Worm (Caenorhabditis elegans) whole organism, mixed stage, embryonic: ENCODE measurements around the gene Y97E10AR.8.

Experiments used
- elt-3 ChIP-seq: fragments of 150-350 bp; optimal IDR thresholded peaks from 2 replicates; lab custom pipeline; 2014; ENCODE audit warnings: missing biosample characterization, missing genetic modification characterization
- lin-13 ChIP-seq: fragments of 150-350 bp; optimal IDR thresholded peaks from 2 replicates; lab custom pipeline; 2014; ENCODE audit warnings: missing biosample characterization, missing genetic modification characterization
- nhr-237 ChIP-seq: fragments of 150-350 bp; optimal IDR thresholded peaks from 2 replicates; lab custom pipeline; 2014; ENCODE audit warnings: missing biosample characterization, missing genetic modification characterization
- nhr-76 ChIP-seq: sonication (generic microtip); optimal IDR thresholded peaks from 2 replicates; lab custom pipeline; 2017; ENCODE audit warnings: missing biosample characterization, missing genetic modification characterization

DNA sequence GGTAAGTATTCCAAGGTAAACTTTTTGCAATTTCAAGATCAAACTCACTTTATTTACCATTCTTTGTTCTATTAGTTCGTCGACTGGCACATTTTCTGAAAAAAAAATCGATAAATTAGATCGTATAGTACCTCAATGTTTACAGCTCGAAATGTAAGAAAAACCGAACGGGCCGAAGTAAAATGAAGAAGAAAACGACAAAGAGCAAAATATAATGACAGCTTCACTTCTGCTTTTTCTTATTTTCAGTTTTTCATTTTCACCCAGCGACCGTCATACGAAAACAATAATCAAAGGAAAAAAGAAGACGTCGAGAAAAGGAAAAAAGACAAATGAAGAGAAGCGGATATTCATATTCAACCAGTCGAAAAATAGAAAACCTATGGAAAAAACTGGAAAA is 36.0 kb upstream of the Y97E10AR.8 start, which contains the start of gene che-7:
- no peak for TF ChIP-seq nhr-76
- TF ChIP-seq nhr-237 (tag; lab: Kevin White, UChicago): no peak
- no peak for TF ChIP-seq elt-3
- TF ChIP-seq lin-13 (tag; lab: Kevin White, UChicago): no peak
